Fruit fly (Drosophila melanogaster): ENCODE results near the gene swm.

Gene swm

DNA sequence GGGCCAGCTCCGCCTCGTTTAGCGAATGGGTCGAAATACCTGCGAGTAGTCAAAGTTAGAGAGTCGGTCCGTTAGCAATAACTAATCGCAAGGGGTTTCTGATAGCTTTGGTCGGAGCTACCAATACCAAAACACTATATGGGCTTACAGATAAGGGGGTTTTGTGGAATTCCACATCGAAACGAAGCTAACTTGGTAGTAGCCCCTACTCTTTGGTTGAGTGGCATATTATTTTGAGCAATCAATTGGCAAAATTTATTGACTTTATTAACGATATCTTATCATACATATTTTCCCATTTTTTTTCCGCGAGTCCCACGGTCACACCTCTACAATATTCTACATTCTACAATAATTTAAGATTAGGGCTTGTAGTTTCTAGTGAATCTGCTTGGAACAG, 13.3 kb downstream of the swm start (continued):
- TF ChIP-seq Pdp1 (GFP tag; optimal IDR thresholded peaks at IDR 0.05) = no peak
- no peak for TF ChIP-seq CG9437 (GFP tag; optimal IDR thresholded peaks at IDR 0.05)
- peak; percentile 47 for TF ChIP-seq CG34376 (GFP tag; optimal IDR thresholded peaks at IDR 0.05)
- peak; percentile 35; the same call in 1 of the 3 replicates for TF ChIP-seq row (GFP tag; IDR thresholded peaks at IDR 0.05)
- TF ChIP-seq GATAe (GFP tag; conservative IDR thresholded peaks at IDR 0.05) = peak; percentile 87
- no peak for TF ChIP-seq az2 (GFP tag; optimal IDR thresholded peaks at IDR 0.05)
- no peak for TF ChIP-seq CG6765 (GFP tag; optimal IDR thresholded peaks at IDR 0.05)
- TF ChIP-seq CG17186 (GFP tag; optimal IDR thresholded peaks at IDR 0.05) = no peak
- TF ChIP-seq sug (tag; optimal IDR thresholded peaks at IDR 0.05) = peak; percentile 20
- TF ChIP-seq Trl (optimal IDR thresholded peaks at IDR 0.05) = no peak
- no peak for TF ChIP-seq Trl (GFP tag; optimal IDR thresholded peaks at IDR 0.05)
- 0 out of 2 replicates have a peak, but pooled peaks have one; percentile 15 for TF ChIP-seq MBD-R2 (GFP tag; IDR thresholded peaks at IDR 0.05)

DNA sequence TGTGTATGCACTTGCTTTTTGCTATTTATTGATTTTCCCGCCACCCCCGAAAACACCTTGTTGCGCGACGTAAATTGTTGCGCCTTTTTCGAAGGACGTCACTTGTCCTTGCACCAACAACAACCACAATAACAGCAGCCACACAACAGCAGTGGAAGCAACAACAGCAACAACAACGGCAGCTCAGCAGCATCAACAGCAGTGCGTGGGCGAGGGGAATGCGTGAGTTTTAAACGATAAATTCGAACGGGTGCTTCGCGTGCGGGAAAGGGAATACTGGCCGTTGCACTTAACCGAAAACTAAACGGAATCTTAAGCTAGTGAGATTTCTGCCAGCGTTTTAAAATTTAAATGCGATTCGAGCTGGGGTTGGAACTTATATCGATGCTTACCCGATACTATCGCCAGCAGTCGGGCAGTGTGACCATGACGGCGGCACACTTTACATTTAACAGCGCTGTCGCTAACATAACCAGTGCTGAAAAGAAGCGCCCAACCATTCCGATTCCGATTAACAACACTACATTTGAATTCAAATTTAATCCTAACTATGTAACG, 15.4 kb downstream of the swm start, which contains the start of gene cyst:
Gene cyst, minus strand, starts transcription at position 404 of the 558 bp plus-strand sequence.
- TF ChIP-seq Hand (GFP tag; optimal IDR thresholded peaks at IDR 0.05) (no peak), unc-4 (GFP tag; IDR thresholded peaks at IDR 0.05; ENCODE audit: partially characterized antibody) (peak; percentile 97), Sox102F (GFP tag; optimal IDR thresholded peaks at IDR 0.05) (no peak), da (GFP tag; optimal IDR thresholded peaks at IDR 0.05) (no peak), pfk (GFP tag; optimal IDR thresholded peaks at IDR 0.05) (no peak), CHES-1-like (GFP tag; optimal IDR thresholded peaks at IDR 0.05) (peak; percentile 69), jumu (GFP tag; optimal IDR thresholded peaks at IDR 0.05) (peak; percentile 42), ash1 (GFP tag; optimal IDR thresholded peaks at IDR 0.05) (no peak), Doc3 (GFP tag; IDR thresholded peaks at IDR 0.05; ENCODE audit: partially characterized antibody) (peak; percentile 92), CG4820 (GFP tag; optimal IDR thresholded peaks at IDR 0.05) (peak; percentile 12), CG15514 (GFP tag; optimal IDR thresholded peaks at IDR 0.05) (peak; percentile 83), ttk (GFP tag; IDR thresholded peaks at IDR 0.05) (no peak), CG4617 (GFP tag; optimal IDR thresholded peaks at IDR 0.05; ENCODE audit: borderline replicate concordance) (peak; percentile 91), zfh2 (GFP tag; optimal IDR thresholded peaks at IDR 0.05) (peak; percentile 62), tna (GFP tag; IDR thresholded peaks at IDR 0.05; ENCODE audit: partially characterized antibody) (peak; percentile 94), Abd-B (GFP tag; optimal IDR thresholded peaks at IDR 0.05) (peak; percentile 51), Optix (GFP tag; IDR thresholded peaks at IDR 0.05) (no peak), CG11696 (GFP tag; IDR thresholded peaks at IDR 0.05) (no peak), phol (tag; optimal IDR thresholded peaks at IDR 0.05) (peak; percentile 51), pzg (GFP tag; optimal IDR thresholded peaks at IDR 0.05) (peak; percentile 95), CG30020 (tag; optimal IDR thresholded peaks at IDR 0.05) (peak; percentile 35), CG9932 (GFP tag; IDR thresholded peaks at IDR 0.05) (peak; percentile 72), CG8290 (GFP tag; optimal IDR thresholded peaks at IDR 0.05) (no peak), CG8290 (tag; optimal IDR thresholded peaks at IDR 0.05) (no peak), nerfin-2 (GFP tag; IDR thresholded peaks at IDR 0.05; ENCODE audit: partially characterized antibody) (peak; percentile 90), D (optimal IDR thresholded peaks at IDR 0.05) (peak; percentile 52), D (GFP tag; optimal IDR thresholded peaks at IDR 0.05) (no peak), Hsf (GFP tag; optimal IDR thresholded peaks at IDR 0.05) (peak; percentile 18), knrl (GFP tag; IDR thresholded peaks at IDR 0.05; ENCODE audit: partially characterized antibody) (peak; percentile 97), CG12942 (GFP tag; optimal IDR thresholded peaks at IDR 0.05) (no peak), CG8944 (GFP tag; optimal IDR thresholded peaks at IDR 0.05) (peak; percentile 3), chn (GFP tag; optimal IDR thresholded peaks at IDR 0.05) (peak; percentile 47), Lhr (GFP tag; optimal IDR thresholded peaks at IDR 0.05) (peak; percentile 80), CG13287 (GFP tag; IDR thresholded peaks at IDR 0.05; ENCODE audit: partially characterized antibody) (peak; percentile 92), CG32532 (GFP tag; IDR thresholded peaks at IDR 0.05) (peak; percentile 40), CG4328 (GFP tag; optimal IDR thresholded peaks at IDR 0.05) (no peak), CG2678 (tag; optimal IDR thresholded peaks at IDR 0.05) (no peak), CG32767 (GFP tag; IDR thresholded peaks at IDR 0.05) (peak; percentile 26; the same call in 1 of the 2 replicates)

Data from whole organism, embryonic.